Worm (Caenorhabditis elegans) whole organism, L2 larva: ENCODE results near the gene F54H5.5.
A peak's percentile ranks its signal among the peaks of the same experiment; 100 is the strongest.

Experiments used
- R02D3.7 ChIP-seq: fragments of 150-350 bp; optimal IDR thresholded peaks from 2 replicates; lab custom pipeline; 2014; ENCODE audit warnings: missing biosample characterization, missing genetic modification characterization
- ama-1 ChIP-seq: fragments of 150-350 bp; optimal IDR thresholded peaks from 2 replicates; lab custom pipeline; 2018; ENCODE audit warnings: inconsistent platforms
- blmp-1 ChIP-seq: sonication (generic microtip); optimal IDR thresholded peaks from 2 replicates; lab custom pipeline; 2017; ENCODE audit warnings: missing genetic modification characterization, mild to moderate bottlenecking, missing compliant biosample characterization, antibody characterized with exemption, moderate library complexity; ENCODE audit not compliant: insufficient read depth
- elt-3 ChIP-seq: sonication (generic microtip); optimal IDR thresholded peaks from 2 replicates; lab custom pipeline; 2017; ENCODE audit warnings: missing biosample characterization, missing genetic modification characterization
- fos-1 ChIP-seq: fragments of 150-350 bp; optimal IDR thresholded peaks from 2 replicates; lab custom pipeline; 2014; ENCODE audit warnings: missing biosample characterization, missing genetic modification characterization
- lin-39 ChIP-seq: fragments of 150-350 bp; optimal IDR thresholded peaks from 2 replicates; lab custom pipeline; 2014; ENCODE audit warnings: missing biosample characterization, missing genetic modification reagents, missing genetic modification characterization
- mdl-1 ChIP-seq, 2 experiments: fragments of 150-350 bp in 1 of 2; sonication (generic microtip) in 1 of 2; optimal IDR thresholded peaks; 2 replicates each; lab custom pipeline; 2017; ENCODE audit warnings: missing biosample characterization in 2 of 2, missing genetic modification characterization in 2 of 2
- nhr-21 ChIP-seq: fragments of 150-350 bp; optimal IDR thresholded peaks from 2 replicates; lab custom pipeline; 2014; ENCODE audit warnings: missing biosample characterization, missing genetic modification characterization
- snpc-4 ChIP-seq: fragments of 150-350 bp; optimal IDR thresholded peaks from 2 replicates; lab custom pipeline; 2014; ENCODE audit warnings: missing biosample characterization, missing genetic modification characterization

- TF ChIP-seq mdl-1 (tag; optimal IDR thresholded peaks at IDR 0.05; lab: Kevin White, UChicago): no peak
- no peak for TF ChIP-seq snpc-4 (tag; lab: Kevin White, UChicago)
- peak; percentile 30 for TF ChIP-seq fos-1 (tag; lab: Kevin White, UChicago)
- TF ChIP-seq elt-3: no peak
- no peak for TF ChIP-seq nhr-21 (tag; lab: Kevin White, UChicago)
- no peak for TF ChIP-seq ama-1 (lab: Kevin White, UChicago)
- TF ChIP-seq R02D3.7 (tag; lab: Kevin White, UChicago): no peak
- TF ChIP-seq blmp-1 (tag; lab: Kevin White, UChicago): no peak
- no peak for TF ChIP-seq lin-39
Observed at ce11 chrII:6663799-6664198, 36.7 kb upstream of the F54H5.5 start.
